Worm (Caenorhabditis elegans) whole organism, midembryonic: ENCODE data around the gene zhit-3.

Source experiments
- cog-1 ChIP-seq: sonication (generic microtip); optimal IDR thresholded peaks from 2 replicates; lab custom pipeline; 2016; ENCODE audit warnings: missing genetic modification characterization, missing compliant biosample characterization
- flt-1 ChIP-seq: fragments of 200-800 bp; sonication (Bioruptor generic); IDR thresholded peaks from 2 replicates; pipeline ENCODE4 v1.3.6; 2022; ENCODE audit warnings: missing genetic modification characterization, missing compliant biosample characterization
- med-1 ChIP-seq: sonication (generic microtip); optimal IDR thresholded peaks from 2 replicates; lab custom pipeline; 2017; ENCODE audit warnings: missing genetic modification characterization, mild to moderate bottlenecking, missing compliant biosample characterization, antibody characterized with exemption, missing genetic modification reagents; ENCODE audit not compliant: insufficient read depth
- ref-1 ChIP-seq: fragments of 200-800 bp; sonication (Bioruptor generic); conservative IDR thresholded peaks from 2 replicates; pipeline ENCODE4 v1.3.6; 2022; ENCODE audit warnings: missing genetic modification reagents, missing genetic modification characterization, missing compliant biosample characterization
- tab-1 ChIP-seq: fragments of 200-800 bp; sonication (Bioruptor generic); IDR thresholded peaks from 2 replicates; pipeline ENCODE4 v1.3.6; 2022; ENCODE audit warnings: missing genetic modification characterization, missing compliant biosample characterization
- ztf-23 ChIP-seq: fragments of 200-800 bp; sonication (Bioruptor generic); IDR thresholded peaks from 2 replicates; pipeline ENCODE4 v1.3.6; 2022; ENCODE audit warnings: missing genetic modification reagents, missing genetic modification characterization, missing compliant biosample characterization

DNA sequence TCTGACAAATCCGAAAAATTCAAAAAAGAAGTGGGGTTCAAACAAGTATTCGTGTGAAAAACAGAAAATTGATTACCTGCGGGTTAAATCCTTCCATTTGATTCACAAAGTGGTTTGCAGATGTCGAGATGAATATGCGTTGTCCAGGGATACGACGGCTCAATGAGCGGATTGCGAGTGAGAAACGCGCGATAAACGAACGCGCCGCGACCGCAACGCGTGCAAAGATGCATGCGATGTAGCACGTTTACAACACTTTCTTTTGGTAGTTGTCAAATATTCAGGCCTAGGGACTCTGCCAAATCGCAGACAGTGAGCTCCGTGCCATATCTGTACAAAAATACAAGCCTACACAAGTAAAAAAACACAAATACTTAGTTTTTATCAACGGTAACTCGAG, 26.7 kb upstream of the zhit-3 start, which contains the start of gene fubl-1:
- no peak for TF ChIP-seq flt-1 (GFP tag; lab: Robert Waterston, UW)
- TF ChIP-seq cog-1 (tag; lab: Kevin White, UChicago), result no peak
- no peak for TF ChIP-seq ztf-23 (GFP tag; lab: Robert Waterston, UW)
- no peak for TF ChIP-seq ref-1 (GFP tag; lab: Robert Waterston, UW)
- no peak for TF ChIP-seq med-1 (GFP tag; lab: Kevin White, UChicago)
- TF ChIP-seq tab-1 (GFP tag; lab: Robert Waterston, UW), result 0 out of 2 replicates have a peak, but pooled peaks have one; percentile 46
